Fruit fly (Drosophila melanogaster): ENCODE measurements around the gene Ptp61F.
A peak's percentile ranks its signal among the peaks of the same experiment; 100 is the strongest.

The Ptp61F gene

DNA sequence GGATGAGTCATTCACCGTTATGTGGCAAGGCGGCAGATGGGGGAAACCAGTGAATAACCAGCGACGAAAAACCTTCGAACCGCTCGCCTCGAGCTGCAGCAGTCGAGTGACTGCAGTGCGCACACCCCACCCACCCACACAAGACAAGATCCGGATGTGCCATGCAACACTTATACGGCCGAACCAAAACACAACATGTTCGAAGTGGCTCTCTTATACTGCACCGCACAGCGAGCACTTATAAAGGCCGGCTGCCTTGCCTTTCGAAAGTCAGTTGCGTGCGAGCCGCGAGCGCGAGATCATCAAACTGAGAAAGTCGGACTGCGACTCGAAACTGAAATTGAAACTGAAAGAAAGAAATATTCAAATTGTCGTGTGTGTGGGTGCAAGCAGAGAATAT, 11.5 kb downstream of the Ptp61F start, which contains the start of gene rho (continued):
- peak; percentile 31; the same call in 1 of the 2 replicates for TF ChIP-seq CG17328 (GFP tag; IDR thresholded peaks at IDR 0.05)
- peak; percentile 19 for TF ChIP-seq Max (GFP tag; optimal IDR thresholded peaks at IDR 0.05)
- peak; percentile 40 for TF ChIP-seq CG17385 (GFP tag; optimal IDR thresholded peaks at IDR 0.05)
- no peak for TF ChIP-seq hbn (GFP tag; IDR thresholded peaks at IDR 0.05; ENCODE audit: partially characterized antibody)
- TF ChIP-seq CG33213 (GFP tag; optimal IDR thresholded peaks at IDR 0.05): peak; percentile 29
- peak; percentile 15 for TF ChIP-seq CG13123 (GFP tag; optimal IDR thresholded peaks at IDR 0.05)
- TF ChIP-seq CG12155 (GFP tag; optimal IDR thresholded peaks at IDR 0.05): no peak
- no peak for TF ChIP-seq CG4730 (GFP tag; IDR thresholded peaks at IDR 0.05)
- peak; percentile 17 for TF ChIP-seq CG1603 (tag; optimal IDR thresholded peaks at IDR 0.05)
- TF ChIP-seq CG15479 (GFP tag; optimal IDR thresholded peaks at IDR 0.05): peak; percentile 14
- no peak for TF ChIP-seq lov (optimal IDR thresholded peaks at IDR 0.05)
- 0 out of 3 replicates have a peak, but pooled peaks have one; percentile 24 for TF ChIP-seq lov (GFP tag; IDR thresholded peaks at IDR 0.05)
- TF ChIP-seq Dek (tag; optimal IDR thresholded peaks at IDR 0.05): no peak
- peak; percentile 16 for TF ChIP-seq CG12391 (tag; optimal IDR thresholded peaks at IDR 0.05)
- no peak for TF ChIP-seq bigmax (GFP tag; optimal IDR thresholded peaks at IDR 0.05)
- TF ChIP-seq CG18262 (tag; optimal IDR thresholded peaks at IDR 0.05): peak; percentile 38
- TF ChIP-seq Doc2 (GFP tag; IDR thresholded peaks at IDR 0.05): no peak
- TF ChIP-seq ham (GFP tag; IDR thresholded peaks at IDR 0.05): no peak
- TF ChIP-seq sr (GFP tag; IDR thresholded peaks at IDR 0.05): peak; percentile 68; the same call in 2 of the 3 replicates
- TF ChIP-seq CG14050 (GFP tag; IDR thresholded peaks at IDR 0.05): no peak
- peak; percentile 12 for TF ChIP-seq CG11398 (GFP tag; optimal IDR thresholded peaks at IDR 0.05)
- peak; percentile 31 for TF ChIP-seq CG2678 (tag; optimal IDR thresholded peaks at IDR 0.05)
- TF ChIP-seq slbo (GFP tag; IDR thresholded peaks at IDR 0.05): peak; percentile 55
- TF ChIP-seq run (tag; optimal IDR thresholded peaks at IDR 0.05): peak; percentile 7
- TF ChIP-seq nerfin-1 (tag; optimal IDR thresholded peaks at IDR 0.05): peak; percentile 15
- TF ChIP-seq unpg (GFP tag; optimal IDR thresholded peaks at IDR 0.05): peak; percentile 48
- no peak for TF ChIP-seq CG10366 (GFP tag; IDR thresholded peaks at IDR 0.05)
- TF ChIP-seq CG3281 (GFP tag; optimal IDR thresholded peaks at IDR 0.05): peak; percentile 26
- TF ChIP-seq CG15073 (GFP tag; optimal IDR thresholded peaks at IDR 0.05): no peak
- TF ChIP-seq GATAe (GFP tag; conservative IDR thresholded peaks at IDR 0.05): no peak
- no peak for TF ChIP-seq CG11085 (GFP tag; IDR thresholded peaks at IDR 0.05)
- peak; percentile 52 for TF ChIP-seq Side (GFP tag; optimal IDR thresholded peaks at IDR 0.05)
- TF ChIP-seq Scr (GFP tag; IDR thresholded peaks at IDR 0.05; ENCODE audit: partially characterized antibody): peak; percentile 46
- TF ChIP-seq Stat92E (GFP tag; optimal IDR thresholded peaks at IDR 0.05): peak in 1 of 3 experiments; percentile 22
- TF ChIP-seq CG5180 (GFP tag; optimal IDR thresholded peaks at IDR 0.05): peak; percentile 100
- TF ChIP-seq slp2 (GFP tag; optimal IDR thresholded peaks at IDR 0.05): no peak
- TF ChIP-seq CG11456 (GFP tag; IDR thresholded peaks at IDR 0.05): peak; percentile 56; the same call in 1 of the 3 replicates
- peak; percentile 31; the same call in 1 of the 2 replicates for TF ChIP-seq onecut (GFP tag; IDR thresholded peaks at IDR 0.05)
- TF ChIP-seq CG1529 (GFP tag; optimal IDR thresholded peaks at IDR 0.05): peak; percentile 31
- TF ChIP-seq CG33557 (GFP tag; optimal IDR thresholded peaks at IDR 0.05): peak; percentile 22
- peak; percentile 5 for TF ChIP-seq CG10267 (tag; optimal IDR thresholded peaks at IDR 0.05)
- TF ChIP-seq Rfx (GFP tag; IDR thresholded peaks at IDR 0.05): peak; percentile 45
- TF ChIP-seq CG17829 (tag; optimal IDR thresholded peaks at IDR 0.05): peak; percentile 58
- TF ChIP-seq tap (tag; optimal IDR thresholded peaks at IDR 0.05): peak; percentile 0
- peak; percentile 73 for TF ChIP-seq bbx (GFP tag; IDR thresholded peaks at IDR 0.05; ENCODE audit: partially characterized antibody)
- peak; percentile 31 for TF ChIP-seq zf30C (GFP tag; optimal IDR thresholded peaks at IDR 0.05)
- 0 out of 2 replicates have a peak, but pooled peaks have one; percentile 22 for TF ChIP-seq Xrp1 (GFP tag; IDR thresholded peaks at IDR 0.05)
- peak; percentile 63 for TF ChIP-seq HLHmδ (GFP tag; optimal IDR thresholded peaks at IDR 0.05)
- no peak for TF ChIP-seq vfl (GFP tag; optimal IDR thresholded peaks at IDR 0.05)
- TF ChIP-seq grau (tag; optimal IDR thresholded peaks at IDR 0.05): peak; percentile 27

Measured in whole organism, embryonic.